Worm (Caenorhabditis elegans) whole organism, L3 larva: ENCODE results near the gene dph-3.

ENCODE experiments used
- R02D3.7 ChIP-seq: fragments of 150-350 bp; optimal IDR thresholded peaks from 2 replicates; lab custom pipeline; 2014; ENCODE audit warnings: missing biosample characterization, missing genetic modification characterization
- ZK546.5 ChIP-seq: sonication (generic microtip); optimal IDR thresholded peaks from 2 replicates; lab custom pipeline; 2017; ENCODE audit warnings: missing biosample characterization, missing genetic modification characterization
- aly-2 ChIP-seq: fragments of 150-350 bp; optimal IDR thresholded peaks from 2 replicates; lab custom pipeline; 2014; ENCODE audit warnings: missing biosample characterization, missing genetic modification characterization
- ama-1 ChIP-seq: fragments of 150-350 bp; optimal IDR thresholded peaks from 2 replicates; lab custom pipeline; 2018
- ceh-16 ChIP-seq: sonication (generic microtip); optimal IDR thresholded peaks from 2 replicates; lab custom pipeline; 2017; ENCODE audit warnings: missing biosample characterization, missing genetic modification characterization
- ceh-28 ChIP-seq: fragments of 150-350 bp; optimal IDR thresholded peaks from 2 replicates; lab custom pipeline; 2014; ENCODE audit warnings: missing biosample characterization, missing genetic modification reagents, missing genetic modification characterization
- ceh-82 ChIP-seq: fragments of 150-350 bp; optimal IDR thresholded peaks from 2 replicates; lab custom pipeline; 2014; ENCODE audit warnings: missing biosample characterization, missing genetic modification characterization
- daf-12 ChIP-seq: fragments of 150-350 bp; optimal IDR thresholded peaks from 2 replicates; lab custom pipeline; 2014; ENCODE audit warnings: missing biosample characterization, missing genetic modification reagents, missing genetic modification characterization
- egl-5 ChIP-seq: fragments of 150-350 bp; optimal IDR thresholded peaks from 2 replicates; lab custom pipeline; 2017; ENCODE audit warnings: missing biosample characterization, missing genetic modification reagents, missing genetic modification characterization, inconsistent platforms
- elt-1 ChIP-seq: fragments of 150-350 bp; optimal IDR thresholded peaks from 2 replicates; lab custom pipeline; 2014; ENCODE audit warnings: missing biosample characterization, missing genetic modification characterization
- elt-2 ChIP-seq: sonication (generic microtip); optimal IDR thresholded peaks from 2 replicates; lab custom pipeline; 2016; ENCODE audit warnings: missing genetic modification reagents, mild to moderate bottlenecking, missing genetic modification characterization, missing compliant biosample characterization
- elt-3 ChIP-seq, 3 experiments: fragments of 150-350 bp in 1 of 3; sonication (generic microtip) in 2 of 3; optimal IDR thresholded peaks; 2 replicates in 2 of 3; 4 replicates in 1 of 3; lab custom pipeline; 2014 to 2017; ENCODE audit warnings: missing biosample characterization in 3 of 3, missing genetic modification characterization in 3 of 3
- fkh-10 ChIP-seq: sonication (generic microtip); optimal IDR thresholded peaks from 2 replicates; lab custom pipeline; 2017; ENCODE audit warnings: missing biosample characterization, missing genetic modification reagents, missing genetic modification characterization
- fkh-2 ChIP-seq: fragments of 150-350 bp; optimal IDR thresholded peaks from 2 replicates; lab custom pipeline; 2014; ENCODE audit warnings: missing biosample characterization, missing genetic modification reagents, missing genetic modification characterization
- fos-1 ChIP-seq: fragments of 150-350 bp; optimal IDR thresholded peaks from 2 replicates; lab custom pipeline; 2014; ENCODE audit warnings: missing biosample characterization, missing genetic modification characterization
- hmg-11 ChIP-seq: sonication (generic microtip); optimal IDR thresholded peaks from 2 replicates; lab custom pipeline; 2016; ENCODE audit warnings: missing genetic modification characterization, missing compliant biosample characterization
- jun-1 ChIP-seq: fragments of 150-350 bp; optimal IDR thresholded peaks from 2 replicates; lab custom pipeline; 2014; ENCODE audit warnings: missing biosample characterization, missing genetic modification reagents, missing genetic modification characterization
- lin-15B ChIP-seq: fragments of 150-350 bp; optimal IDR thresholded peaks from 2 replicates; lab custom pipeline; 2014; ENCODE audit warnings: missing biosample characterization, missing genetic modification characterization
- lin-39 ChIP-seq: fragments of 150-350 bp; optimal IDR thresholded peaks from 2 replicates; lab custom pipeline; 2018; ENCODE audit warnings: missing biosample characterization, missing genetic modification reagents, missing genetic modification characterization
- mdl-1 ChIP-seq: fragments of 150-350 bp; optimal IDR thresholded peaks from 2 replicates; lab custom pipeline; 2014; ENCODE audit warnings: missing biosample characterization, missing genetic modification characterization
- mml-1 ChIP-seq: fragments of 150-350 bp; sonication (generic microtip); optimal IDR thresholded peaks from 3 replicates; lab custom pipeline; 2014; ENCODE audit warnings: missing biosample characterization, missing genetic modification characterization
- nfya-1 ChIP-seq: sonication (generic microtip); optimal IDR thresholded peaks from 2 replicates; lab custom pipeline; 2017; ENCODE audit warnings: missing genetic modification characterization, mild to moderate bottlenecking, missing compliant biosample characterization, antibody characterized with exemption, moderate library complexity; ENCODE audit not compliant: insufficient read depth
- nhr-11 ChIP-seq: fragments of 150-350 bp; optimal IDR thresholded peaks from 2 replicates; lab custom pipeline; 2014; ENCODE audit warnings: missing biosample characterization, missing genetic modification characterization
- nhr-23 ChIP-seq: fragments of 150-350 bp; optimal IDR thresholded peaks from 2 replicates; lab custom pipeline; 2014; ENCODE audit warnings: missing biosample characterization, missing genetic modification reagents, missing genetic modification characterization
- nhr-25 ChIP-seq: sonication (generic microtip); optimal IDR thresholded peaks from 2 replicates; lab custom pipeline; 2017; ENCODE audit warnings: missing biosample characterization, missing genetic modification characterization
- nhr-28 ChIP-seq: fragments of 150-350 bp; optimal IDR thresholded peaks from 2 replicates; lab custom pipeline; 2014; ENCODE audit warnings: missing biosample characterization, missing genetic modification characterization
- nhr-43 ChIP-seq: sonication (generic microtip); optimal IDR thresholded peaks from 2 replicates; lab custom pipeline; 2016; ENCODE audit warnings: mild to moderate bottlenecking, missing genetic modification characterization, missing compliant biosample characterization; ENCODE audit not compliant: poor library complexity, severe bottlenecking
- nhr-67 ChIP-seq: fragments of 150-350 bp; optimal IDR thresholded peaks from 2 replicates; lab custom pipeline; 2014; ENCODE audit warnings: missing biosample characterization, missing genetic modification characterization
- nhr-76 ChIP-seq: fragments of 150-350 bp; sonication (generic microtip); optimal IDR thresholded peaks from 5 replicates; lab custom pipeline; 2014; ENCODE audit warnings: missing biosample characterization, missing genetic modification characterization
- nhr-77 ChIP-seq: fragments of 150-350 bp; optimal IDR thresholded peaks from 2 replicates; lab custom pipeline; 2014; ENCODE audit warnings: missing biosample characterization, missing genetic modification characterization
- pha-4 ChIP-seq: fragments of 150-350 bp; optimal IDR thresholded peaks from 2 replicates; lab custom pipeline; 2014; ENCODE audit warnings: missing biosample characterization, missing genetic modification reagents, missing genetic modification characterization
- pqm-1 ChIP-seq: fragments of 150-350 bp; optimal IDR thresholded peaks from 2 replicates; lab custom pipeline; 2017; ENCODE audit warnings: missing biosample characterization, missing genetic modification characterization, inconsistent platforms
- sea-2 ChIP-seq: fragments of 150-350 bp; sonication (generic microtip); optimal IDR thresholded peaks from 4 replicates; lab custom pipeline; 2014; ENCODE audit warnings: missing biosample characterization, missing genetic modification reagents, missing genetic modification characterization
- skn-1 ChIP-seq: fragments of 150-350 bp; optimal IDR thresholded peaks from 2 replicates; lab custom pipeline; 2014; ENCODE audit warnings: missing biosample characterization, missing genetic modification characterization
- snpc-4 ChIP-seq: fragments of 150-350 bp; optimal IDR thresholded peaks from 2 replicates; lab custom pipeline; 2014; ENCODE audit warnings: missing biosample characterization, missing genetic modification characterization
- tbx-2 ChIP-seq: sonication (generic microtip); optimal IDR thresholded peaks from 2 replicates; lab custom pipeline; 2016; ENCODE audit warnings: mild to moderate bottlenecking, missing genetic modification characterization, missing compliant biosample characterization
- unc-39 ChIP-seq: sonication (generic microtip); optimal IDR thresholded peaks from 4 replicates; lab custom pipeline; 2017; ENCODE audit warnings: missing biosample characterization, missing genetic modification characterization
- zag-1 ChIP-seq: fragments of 150-350 bp; optimal IDR thresholded peaks from 2 replicates; lab custom pipeline; 2014; ENCODE audit warnings: missing biosample characterization, missing genetic modification characterization

dph-3 gene

ce11 chrIV:9716490-9716889 lies 9.5 kb downstream of the dph-3 start (continued):
- TF ChIP-seq nhr-77 (tag; lab: Kevin White, UChicago) (no peak), nhr-23 (tag; lab: Kevin White, UChicago) (peak; percentile 49), elt-2 (tag; lab: Kevin White, UChicago) (peak; percentile 76)
- TF ChIP-seq, all 47 proteins: peak for 8

DNA sequence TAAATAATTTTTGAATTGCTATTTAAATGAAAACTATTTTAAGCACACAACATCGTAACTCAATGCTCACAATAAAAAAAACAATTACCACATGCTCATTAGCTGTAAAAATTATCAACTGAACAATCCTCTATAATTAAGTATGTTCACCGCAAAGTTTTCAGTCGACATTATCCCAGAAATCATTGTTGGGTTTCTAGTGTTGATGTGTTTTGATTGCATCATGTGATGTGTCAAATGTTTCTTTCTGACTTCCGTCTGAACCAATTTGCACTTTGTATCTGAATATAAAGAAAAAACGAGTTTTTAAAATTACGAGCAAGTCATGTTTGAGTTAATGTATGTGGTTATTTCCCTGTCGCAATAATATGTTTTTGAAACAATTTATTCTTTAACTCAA lies 10.9 kb downstream of the dph-3 start:
- TF ChIP-seq skn-1 (tag; lab: Kevin White, UChicago), result peak; percentile 15
- TF ChIP-seq aly-2 (tag; lab: Kevin White, UChicago), result no peak

ce11 chrIV:9718396-9718795 lies 11.4 kb downstream of the dph-3 start:
- TF ChIP-seq aly-2 (tag; lab: Kevin White, UChicago) (no peak), ama-1 (lab: Kevin White, UChicago) (peak; percentile 86), ceh-28 (tag; lab: Kevin White, UChicago) (peak; percentile 52), zag-1 (tag; lab: Kevin White, UChicago) (no peak), skn-1 (tag; lab: Kevin White, UChicago) (peak; percentile 99), jun-1 (peak; percentile 76), snpc-4 (tag; lab: Kevin White, UChicago) (peak; percentile 32), tbx-2 (tag; lab: Kevin White, UChicago) (peak; percentile 37), ZK546.5 (tag; lab: Kevin White, UChicago) (no peak), nhr-28 (tag; lab: Kevin White, UChicago) (no peak), egl-5 (tag; lab: Kevin White, UChicago) (peak; percentile 68), hmg-11 (peak; percentile 68), nhr-67 (tag; lab: Kevin White, UChicago) (no peak), nhr-23 (tag; lab: Kevin White, UChicago) (peak; percentile 82), ceh-16 (tag; lab: Kevin White, UChicago) (no peak), nfya-1 (tag; lab: Kevin White, UChicago) (peak; percentile 79), elt-2 (tag; lab: Kevin White, UChicago) (peak; percentile 77), R02D3.7 (tag; lab: Kevin White, UChicago) (peak; percentile 4), lin-39 (tag; lab: Kevin White, UChicago) (peak; percentile 53), nhr-43 (tag; lab: Kevin White, UChicago) (peak; percentile 57), elt-1 (tag; lab: Kevin White, UChicago) (peak; percentile 23), nhr-11 (tag; lab: Kevin White, UChicago) (peak; percentile 5), pha-4 (tag; lab: Kevin White, UChicago) (peak; percentile 90), pqm-1 (tag; lab: Kevin White, UChicago) (peak; percentile 80), nhr-77 (tag; lab: Kevin White, UChicago) (no peak), lin-15B (tag; lab: Kevin White, UChicago) (peak; percentile 54), unc-39 (tag; lab: Kevin White, UChicago) (no peak), nhr-25 (tag; lab: Kevin White, UChicago) (peak; percentile 77)

DNA sequence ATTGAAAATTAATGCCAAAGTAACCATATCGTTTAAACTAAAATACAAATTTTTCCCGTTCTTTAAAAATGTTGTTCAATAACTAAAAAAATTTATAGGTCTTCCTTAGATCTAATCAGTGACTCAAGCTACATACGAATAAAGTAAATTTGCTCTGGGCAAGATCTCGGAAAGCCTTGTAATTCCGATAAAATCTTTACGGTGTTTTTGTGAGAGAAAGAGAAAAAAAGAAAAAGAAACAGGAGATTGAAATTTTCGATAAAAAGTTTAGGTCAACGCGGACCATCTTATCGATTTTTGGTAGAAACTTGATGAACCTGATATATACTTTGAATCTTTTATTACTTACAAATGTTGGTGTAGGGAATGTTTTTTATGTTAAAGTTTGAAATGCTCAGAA lies 16.2 kb downstream of the dph-3 start:
- no peak for TF ChIP-seq sea-2 (GFP tag; lab: Kevin White, UChicago)
- TF ChIP-seq elt-3 (tag; optimal IDR thresholded peaks at IDR 0.05; lab: Kevin White, UChicago), result no peak
- no peak for TF ChIP-seq mml-1
- no peak for TF ChIP-seq tbx-2 (tag; lab: Kevin White, UChicago)
- no peak for TF ChIP-seq zag-1 (tag; lab: Kevin White, UChicago)
- TF ChIP-seq nhr-25 (tag; lab: Kevin White, UChicago), result no peak
- TF ChIP-seq elt-1 (tag; lab: Kevin White, UChicago), result peak; percentile 92
- TF ChIP-seq ama-1 (lab: Kevin White, UChicago), result no peak
- peak; percentile 75 for TF ChIP-seq nhr-23 (tag; lab: Kevin White, UChicago)
- TF ChIP-seq ceh-28 (tag; lab: Kevin White, UChicago), result peak; percentile 26
- no peak for TF ChIP-seq skn-1 (tag; lab: Kevin White, UChicago)
- TF ChIP-seq ceh-82 (tag; lab: Kevin White, UChicago), result no peak
- TF ChIP-seq aly-2 (tag; lab: Kevin White, UChicago), result no peak
- TF ChIP-seq fos-1 (tag; lab: Kevin White, UChicago), result no peak
- TF ChIP-seq pha-4 (tag; lab: Kevin White, UChicago), result no peak
- TF ChIP-seq fkh-2, result no peak
- no peak for TF ChIP-seq lin-15B (tag; lab: Kevin White, UChicago)
- no peak for TF ChIP-seq daf-12 (tag; lab: Kevin White, UChicago)
- no peak for TF ChIP-seq fkh-10 (GFP tag; lab: Kevin White, UChicago)
- no peak for TF ChIP-seq mdl-1 (tag; lab: Kevin White, UChicago)
- TF ChIP-seq elt-2 (tag; lab: Kevin White, UChicago), result no peak
- TF ChIP-seq nfya-1 (tag; lab: Kevin White, UChicago), result no peak
- TF ChIP-seq ZK546.5 (tag; lab: Kevin White, UChicago), result no peak
- TF ChIP-seq nhr-43 (tag; lab: Kevin White, UChicago), result no peak
- TF ChIP-seq unc-39 (tag; lab: Kevin White, UChicago), result no peak
- no peak for TF ChIP-seq nhr-76 (tag; lab: Kevin White, UChicago)
